Fruit fly (Drosophila melanogaster): ENCODE results near the gene Septin2.

- TF ChIP-seq Chrac-16 (GFP tag; optimal IDR thresholded peaks at IDR 0.05) (no peak), gsb-n (tag; optimal IDR thresholded peaks at IDR 0.05) (no peak)
These were observed 1.7 kb downstream of the Septin2 start for dm6 chr3R:20586409-20586808.
